Worm (Caenorhabditis elegans) whole organism, L4 larva: ENCODE measurements around the gene tbc-13.

Experiments
- ama-1 ChIP-seq: fragments of 150-350 bp; optimal IDR thresholded peaks from 2 replicates; lab custom pipeline; 2014; ENCODE audit warnings: inconsistent platforms, mixed read lengths
- daf-16 ChIP-seq, 3 experiments: sonication (generic microtip); optimal IDR thresholded peaks; 2 replicates each; lab custom pipeline; 2016 to 2017; ENCODE audit warnings: missing genetic modification characterization in 3 of 3, missing genetic modification reagents in 3 of 3, mild to moderate bottlenecking in 2 of 3, missing compliant biosample characterization in 2 of 3, missing biosample characterization in 1 of 3, moderate library complexity in 1 of 3
- mdl-1 ChIP-seq, 2 experiments: fragments of 150-350 bp in 1 of 2; sonication (generic microtip) in 1 of 2; optimal IDR thresholded peaks; 2 replicates each; lab custom pipeline; 2014 to 2017; ENCODE audit warnings: missing biosample characterization in 2 of 2, missing genetic modification characterization in 2 of 2
- mdt-29 ChIP-seq: fragments of 200-800 bp; sonication (Bioruptor generic); IDR thresholded peaks from 2 replicates; pipeline ENCODE4 v1.3.6; 2022; ENCODE audit warnings: missing genetic modification reagents, missing genetic modification characterization, missing compliant biosample characterization
- nhr-10 ChIP-seq: fragments of 150-350 bp; optimal IDR thresholded peaks from 2 replicates; lab custom pipeline; 2014; ENCODE audit warnings: missing biosample characterization, missing genetic modification characterization
- nhr-25 ChIP-seq: sonication (generic microtip); optimal IDR thresholded peaks from 2 replicates; lab custom pipeline; 2017; ENCODE audit warnings: missing genetic modification characterization, mild to moderate bottlenecking, missing compliant biosample characterization, antibody characterized with exemption, moderate library complexity, borderline replicate concordance; ENCODE audit not compliant: insufficient read depth
- pqm-1 ChIP-seq: sonication (generic microtip); optimal IDR thresholded peaks from 2 replicates; lab custom pipeline; 2017; ENCODE audit warnings: missing biosample characterization, missing genetic modification characterization
- skn-1 ChIP-seq: fragments of 150-350 bp; optimal IDR thresholded peaks from 2 replicates; lab custom pipeline; 2014; ENCODE audit warnings: missing biosample characterization, missing genetic modification characterization
- ztf-11 ChIP-seq: fragments of 150-350 bp; optimal IDR thresholded peaks from 2 replicates; lab custom pipeline; 2014; ENCODE audit warnings: missing biosample characterization, missing genetic modification characterization

DNA sequence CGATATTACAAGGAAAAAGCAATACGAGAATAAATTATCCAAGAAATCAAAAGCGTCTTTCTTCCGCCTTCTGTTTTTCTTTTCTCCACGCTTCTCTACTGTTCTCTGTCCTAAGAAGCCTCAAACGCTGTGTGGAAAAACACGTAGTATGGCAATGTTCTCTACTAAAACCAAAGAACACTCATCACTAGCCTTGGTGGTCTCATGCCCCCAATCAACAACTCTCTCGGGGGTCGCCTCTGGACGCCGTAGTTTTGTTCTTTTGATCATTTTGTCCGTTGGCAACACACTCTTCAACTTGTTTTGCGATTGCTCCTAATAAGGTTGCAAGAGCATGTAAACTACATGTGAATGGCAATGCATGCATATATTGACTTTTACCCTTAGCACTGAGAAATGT, 32.5 kb downstream of the tbc-13 start:
- no peak for TF ChIP-seq nhr-25 (tag; lab: Kevin White, UChicago)
- peak in 1 of 2 experiments; percentile 7 for TF ChIP-seq daf-16 (GFP tag; optimal IDR thresholded peaks at IDR 0.05; lab: Kevin White, UChicago)
- peak; percentile 71 for TF ChIP-seq daf-16 (tag; optimal IDR thresholded peaks at IDR 0.05; lab: Kevin White, UChicago)
- TF ChIP-seq mdl-1 (tag; optimal IDR thresholded peaks at IDR 0.05; lab: Kevin White, UChicago), result peak in 1 of 2 experiments; percentile 80
- TF ChIP-seq nhr-10, result no peak
- no peak for TF ChIP-seq pqm-1
- no peak for TF ChIP-seq ztf-11
- TF ChIP-seq ama-1 (lab: Kevin White, UChicago), result no peak
- 0 out of 2 replicates have a peak, but pooled peaks have one; percentile 24 for TF ChIP-seq mdt-29
- TF ChIP-seq skn-1 (tag; lab: Kevin White, UChicago), result no peak
